Fruit fly (Drosophila melanogaster): Measurements from ENCODE around the gene Dad.

The Dad gene

DNA sequence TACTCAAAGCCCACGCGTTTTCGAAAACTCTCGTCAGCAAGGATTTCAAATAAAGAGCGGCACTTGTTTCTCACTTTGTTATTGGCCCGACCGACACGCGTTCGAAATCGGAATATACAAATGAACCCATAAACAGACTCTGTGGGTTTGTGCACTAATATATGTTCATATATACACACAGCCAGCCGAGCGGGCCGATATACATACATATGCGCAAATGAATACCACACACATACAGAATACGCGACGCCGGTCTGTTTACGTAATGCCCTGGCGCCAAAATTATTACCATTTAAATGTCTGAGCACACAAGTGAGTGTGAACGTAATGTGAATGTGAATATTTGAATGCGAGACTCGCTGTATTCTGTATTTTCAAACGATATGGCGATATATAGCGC is 13.9 kb downstream of the Dad start:
- no peak for TF ChIP-seq noc (tag; optimal IDR thresholded peaks at IDR 0.05)

DNA sequence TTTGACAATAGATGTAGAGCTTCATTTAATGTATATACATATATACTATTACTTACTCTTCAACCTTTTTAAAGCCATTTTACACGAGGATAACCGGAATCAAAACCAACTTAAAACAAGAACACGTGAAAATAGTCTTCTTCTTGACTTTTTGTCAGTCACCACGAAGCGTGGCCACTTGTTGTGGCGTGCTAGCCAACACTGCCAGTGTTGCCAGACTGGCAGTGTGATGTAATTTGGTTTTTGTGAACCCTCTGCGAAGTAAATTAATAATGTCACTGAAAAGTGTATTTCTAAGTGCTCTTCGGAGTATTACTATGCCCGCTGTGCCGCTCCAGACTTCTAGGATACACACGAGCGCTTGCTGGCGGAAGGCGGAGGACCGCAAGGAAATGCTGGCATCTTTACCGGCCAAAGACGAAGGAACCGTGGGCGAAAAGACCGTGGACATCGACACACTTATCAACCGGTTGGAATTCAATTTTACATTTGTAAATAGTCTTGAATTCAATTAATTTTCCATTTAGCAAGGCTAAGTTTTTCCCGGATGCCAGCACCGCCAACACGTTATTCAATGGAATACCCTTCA is 18.8 kb downstream of the Dad start, which contains the start of the genes Ns1 and mRpS11:
TSS of gene Ns1 (minus strand) at position 150 of the 589 bp plus-strand sequence.
TSS of gene mRpS11 (plus strand) at position 207 of the 589 bp plus-strand sequence.
- TF ChIP-seq noc (tag; optimal IDR thresholded peaks at IDR 0.05) = peak; percentile 22

DNA sequence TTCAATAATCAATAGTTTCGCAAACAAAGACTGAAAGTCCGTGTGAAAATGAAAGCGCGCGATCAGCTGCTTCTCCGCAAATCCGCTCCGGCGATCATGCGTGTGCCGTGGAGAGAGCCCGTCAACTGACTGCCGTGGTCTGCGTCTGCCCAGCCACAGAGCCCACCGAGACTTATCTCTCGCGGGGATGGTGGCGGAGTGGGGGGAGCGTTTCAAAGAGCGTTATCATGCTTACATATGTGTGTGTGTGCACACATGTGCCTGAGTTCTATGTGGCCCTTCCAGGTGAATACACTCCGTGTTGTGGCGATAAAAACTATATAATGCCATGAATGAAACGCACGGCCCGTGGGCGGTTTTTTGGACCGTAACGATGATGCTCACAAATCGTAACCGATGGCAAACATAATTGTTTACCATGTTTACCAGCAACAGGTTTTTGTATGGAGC is 24.2 kb downstream of the Dad start:
- TF ChIP-seq noc (tag; optimal IDR thresholded peaks at IDR 0.05) = no peak

DNA sequence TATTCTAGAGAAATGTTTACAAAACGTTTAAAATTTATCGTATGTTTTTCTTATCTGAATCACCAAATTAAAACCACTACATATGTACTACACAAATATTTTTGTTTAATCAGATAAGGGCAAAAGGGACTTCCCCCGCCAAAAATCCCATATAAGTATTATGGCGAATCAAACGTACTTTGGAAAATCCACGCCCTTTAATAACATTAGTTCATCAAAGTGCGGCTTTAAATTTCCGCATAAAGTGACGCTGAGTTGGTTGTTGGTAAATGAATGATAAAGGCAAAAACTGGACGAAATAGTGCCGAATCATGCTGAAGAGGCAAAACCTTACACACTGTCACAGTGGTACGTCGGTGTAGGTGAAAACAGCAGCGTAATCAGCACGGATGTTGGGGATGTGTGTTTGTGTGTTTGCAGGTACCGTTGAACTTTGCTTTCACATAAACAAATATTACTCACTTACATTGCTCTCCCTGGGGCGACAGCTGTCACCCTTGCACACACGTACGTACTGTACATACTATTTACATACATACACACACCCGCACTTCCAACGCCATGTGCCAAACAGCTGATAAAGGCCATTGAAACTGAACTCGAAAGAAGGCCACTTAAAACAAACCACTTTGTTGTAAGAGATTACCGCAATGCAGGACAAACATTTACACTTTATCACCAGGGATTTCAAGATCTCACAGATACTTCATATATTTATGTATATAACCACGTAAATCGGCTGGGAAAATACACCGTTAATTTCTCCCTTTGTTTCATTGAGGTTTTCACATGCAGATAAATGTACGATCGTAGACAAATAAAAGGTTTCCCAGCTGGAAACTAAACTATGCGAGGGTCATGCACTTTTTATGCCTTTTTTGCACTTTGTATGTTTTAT is 25.4 kb downstream of the Dad start:
- no peak for TF ChIP-seq noc (tag; optimal IDR thresholded peaks at IDR 0.05)

DNA sequence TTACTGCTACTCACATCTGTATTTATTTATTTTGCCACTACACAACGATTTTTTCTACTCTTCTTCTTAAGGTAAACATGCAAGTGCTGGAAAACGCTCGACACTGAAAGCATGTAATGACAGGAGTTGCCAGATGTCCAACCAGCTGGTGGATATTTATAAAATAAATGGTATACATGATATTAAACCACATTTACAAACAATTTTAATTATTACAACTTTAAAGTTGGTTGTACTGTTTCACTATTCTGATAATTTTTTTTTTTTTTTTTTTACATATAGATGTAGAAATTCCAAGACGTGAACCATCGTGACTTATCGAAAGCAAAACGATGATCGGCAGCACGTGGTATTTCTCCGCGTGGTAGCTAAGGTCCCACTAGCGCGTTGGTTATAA is 26.1 kb downstream of the Dad start, which contains the start of the genes Keap1 and kuk:
TSS of gene Keap1 (minus strand) at position 87 of the 397 bp plus-strand sequence.
TSS of gene kuk (plus strand) at position 386 of the 397 bp plus-strand sequence.
- peak; percentile 38 for TF ChIP-seq noc (tag; optimal IDR thresholded peaks at IDR 0.05)

DNA sequence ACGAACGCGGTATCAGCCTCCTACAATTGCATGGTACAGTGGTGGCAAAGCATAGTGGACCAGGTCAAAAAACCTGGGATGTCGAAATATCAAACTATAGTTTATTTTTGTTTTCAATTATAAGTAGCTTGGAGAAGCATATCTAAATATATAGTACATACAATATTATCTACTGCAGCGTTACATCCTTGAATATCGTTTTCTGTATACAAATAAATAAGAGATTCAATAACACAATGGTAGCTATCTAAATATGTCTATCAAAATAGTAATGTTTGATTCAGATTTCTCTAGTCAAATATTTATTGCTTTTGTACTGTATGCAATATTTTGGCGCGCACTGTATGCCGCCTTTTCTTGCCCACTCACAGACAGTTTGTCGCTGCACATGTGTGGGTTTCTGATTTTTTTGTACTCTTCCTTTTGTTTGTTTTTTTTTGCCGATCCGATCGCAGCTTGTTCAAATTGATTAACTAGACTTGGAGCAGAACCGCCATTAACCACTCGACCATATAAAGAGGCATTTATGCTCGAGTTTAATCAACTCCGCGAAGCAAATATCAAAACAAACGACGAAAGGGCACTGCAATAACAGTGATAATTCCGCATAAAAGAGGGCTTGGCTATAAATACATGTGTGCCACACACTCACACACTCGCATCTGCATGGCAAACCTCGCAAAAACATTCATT is 27.0 kb downstream of the Dad start:
- no peak for TF ChIP-seq noc (tag; optimal IDR thresholded peaks at IDR 0.05)

DNA sequence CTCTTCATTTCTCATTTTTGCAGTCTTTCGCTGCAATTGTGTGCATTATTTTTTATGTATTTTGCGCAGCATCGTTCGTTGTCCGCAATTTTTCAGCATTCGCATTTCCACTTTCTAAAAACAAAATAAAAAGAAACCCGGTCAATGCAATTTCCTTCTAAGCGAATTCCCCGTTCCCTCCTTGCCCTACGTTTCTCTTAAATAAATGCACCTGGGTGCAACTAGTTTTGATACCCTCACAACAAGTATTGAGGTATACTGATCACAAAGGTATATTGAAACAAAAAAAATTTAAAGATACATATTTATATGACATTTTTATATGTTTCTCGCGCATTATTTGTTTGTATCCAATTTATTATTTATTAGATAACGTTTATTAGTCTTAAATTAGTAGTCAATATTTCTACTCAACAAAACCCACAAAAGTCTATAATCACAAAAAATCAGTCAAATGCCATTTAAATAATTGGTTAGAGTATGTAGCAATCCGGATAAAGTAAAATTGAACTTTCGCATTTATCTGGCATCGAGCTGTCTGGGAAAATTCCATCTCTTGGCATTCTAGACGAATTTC is 27.6 kb downstream of the Dad start:
- no peak for TF ChIP-seq noc (tag; optimal IDR thresholded peaks at IDR 0.05)

DNA sequence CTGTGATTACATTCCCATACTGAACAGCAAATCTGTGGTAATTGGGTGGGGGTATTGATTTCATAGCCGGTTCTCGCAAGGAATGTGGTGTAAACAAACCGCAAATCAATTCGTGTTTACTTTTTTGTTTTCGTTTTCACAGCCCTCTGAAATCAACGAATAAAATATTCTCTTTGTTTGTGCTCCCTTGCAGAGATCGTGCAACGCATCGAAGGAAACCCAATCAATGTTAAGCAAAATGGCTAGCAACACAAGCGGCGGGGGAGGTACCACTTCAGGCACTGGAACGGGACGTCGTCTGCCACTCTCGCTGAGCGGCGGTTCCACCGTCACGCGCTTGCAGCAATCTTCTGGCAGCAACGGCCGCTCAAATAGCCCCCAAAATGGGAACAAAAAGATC is 28.7 kb downstream of the Dad start:
- no peak for TF ChIP-seq noc (tag; optimal IDR thresholded peaks at IDR 0.05)

DNA sequence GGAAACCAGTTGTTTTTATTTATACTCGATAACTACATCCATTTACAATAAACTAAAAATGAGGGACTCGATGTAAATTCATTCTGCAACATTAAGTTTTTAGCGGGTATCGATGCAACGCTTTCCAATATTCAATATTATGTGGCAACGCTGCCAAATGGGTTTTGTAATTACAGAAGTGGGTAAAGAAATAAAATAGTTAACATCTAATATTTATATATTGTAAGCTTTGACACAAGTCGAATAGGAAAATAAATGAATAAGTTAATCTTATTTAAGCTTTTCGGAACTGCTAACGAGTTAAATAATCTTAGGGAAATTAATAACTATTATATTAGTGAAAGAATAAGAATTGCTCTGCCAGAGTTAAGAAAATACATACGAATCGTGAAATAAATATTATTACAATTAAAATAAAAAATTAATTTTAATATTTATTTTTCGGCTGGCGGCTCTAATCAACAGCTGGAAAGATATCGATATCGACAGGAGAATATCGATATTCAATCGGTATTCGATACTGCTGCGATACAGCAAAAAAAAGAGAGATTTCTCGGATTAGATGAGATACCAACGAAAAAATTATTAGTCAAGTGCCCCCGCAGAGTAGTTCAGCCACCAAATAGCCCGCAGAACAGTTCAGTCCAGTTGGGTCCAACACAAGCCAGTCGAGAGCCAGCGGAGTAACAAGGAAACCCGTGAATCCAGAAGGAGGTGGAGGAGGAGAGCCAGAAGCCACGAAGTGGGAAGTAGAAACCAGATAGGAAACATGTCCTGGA is 31.4 kb downstream of the Dad start, which contains the start of gene GckIII:
TSS of gene GckIII (plus strand) at position 485 of the 779 bp plus-strand sequence.
- no peak for TF ChIP-seq noc (tag; optimal IDR thresholded peaks at IDR 0.05)

DNA sequence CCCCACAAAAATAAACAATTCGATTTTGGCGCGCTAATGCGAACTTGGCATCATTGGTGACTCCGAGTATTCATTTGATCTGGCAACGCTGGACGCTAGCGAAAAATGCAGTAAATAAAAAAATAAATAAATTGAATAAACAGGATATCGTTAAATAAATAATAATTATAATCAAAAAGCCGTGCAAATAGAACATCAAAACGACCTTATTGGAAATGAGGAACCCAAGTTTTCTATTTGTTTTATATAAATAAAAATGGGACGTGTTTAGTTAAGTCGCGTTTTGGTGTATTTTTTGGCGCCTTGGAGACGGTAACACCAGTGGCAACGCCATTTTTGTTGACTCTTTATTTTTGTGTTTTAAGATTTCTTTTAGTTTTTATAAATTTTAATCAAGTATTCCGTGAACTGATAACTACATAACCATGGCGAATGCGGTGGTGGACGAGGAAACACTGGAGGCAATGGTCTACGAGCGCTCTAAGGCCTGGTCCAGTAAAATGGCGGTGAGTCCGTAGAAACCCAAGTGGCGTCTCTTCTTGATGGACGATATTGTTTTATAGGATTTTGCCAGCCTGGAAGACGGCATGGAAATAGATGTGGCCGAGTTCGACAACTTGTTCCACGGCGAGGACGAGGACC is 34.3 kb downstream of the Dad start, which contains the start of gene cal1:
TSS of gene cal1 (plus strand) at position 304 of the 642 bp plus-strand sequence.
- no peak for TF ChIP-seq noc (tag; optimal IDR thresholded peaks at IDR 0.05)

DNA sequence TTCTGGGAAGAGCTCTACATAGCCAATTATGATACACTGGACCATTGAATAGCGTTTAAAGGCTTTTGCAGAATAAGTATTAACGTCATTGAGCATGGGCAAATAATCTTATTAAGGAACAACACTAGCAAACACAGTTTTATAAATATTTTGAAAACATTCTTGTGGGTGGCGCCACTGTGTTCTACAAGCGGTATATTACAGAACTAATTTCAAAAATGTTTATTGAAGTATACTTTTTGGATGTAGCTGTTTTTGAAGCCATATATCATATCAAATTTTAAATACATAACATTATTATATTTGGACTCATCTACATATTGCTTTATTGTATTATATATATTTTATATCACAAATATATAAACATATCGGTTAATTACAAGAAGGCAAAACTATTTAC is 55.1 kb downstream of the Dad start:
- TF ChIP-seq noc (tag; optimal IDR thresholded peaks at IDR 0.05) = no peak

DNA sequence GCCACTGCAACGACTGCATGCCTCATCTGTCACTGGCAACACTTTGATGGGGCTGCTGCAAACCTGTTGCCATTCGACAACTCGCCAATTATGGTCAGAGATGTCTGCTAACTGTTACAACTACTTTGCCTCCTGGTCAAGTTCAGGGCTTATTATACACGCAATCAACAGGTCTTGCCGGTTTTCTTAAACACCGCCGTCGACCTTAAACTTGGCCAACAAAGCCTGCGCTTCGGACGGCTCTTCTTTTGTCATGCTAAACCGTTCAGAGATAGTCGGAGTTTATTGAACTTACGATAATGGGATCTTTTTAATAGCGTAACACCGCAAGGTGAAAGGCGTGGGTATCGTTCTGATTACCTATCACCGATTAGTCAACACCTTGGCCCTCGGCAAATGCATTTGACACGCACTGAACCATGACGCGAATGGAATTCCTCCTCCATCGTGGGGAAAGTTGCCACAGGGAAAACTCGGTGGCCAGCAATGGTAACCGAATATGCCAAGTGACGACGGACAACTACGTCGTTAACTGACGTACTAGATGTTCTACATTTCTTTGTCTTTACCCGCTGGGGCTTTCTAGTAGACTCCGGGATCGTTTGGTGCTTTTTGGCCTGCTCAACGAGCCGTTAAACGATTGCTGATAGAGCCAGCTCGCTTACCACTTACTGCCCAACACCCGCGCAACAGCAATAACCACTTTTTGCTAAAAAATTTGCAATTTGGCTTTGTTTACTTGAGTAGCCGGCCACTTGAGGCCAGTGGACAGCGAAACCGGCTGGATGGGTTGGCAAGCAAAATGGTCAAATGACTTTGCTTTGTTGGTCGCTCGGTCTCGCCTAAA is 57.3 kb downstream of the Dad start:
- no peak for TF ChIP-seq noc (tag; optimal IDR thresholded peaks at IDR 0.05)

DNA sequence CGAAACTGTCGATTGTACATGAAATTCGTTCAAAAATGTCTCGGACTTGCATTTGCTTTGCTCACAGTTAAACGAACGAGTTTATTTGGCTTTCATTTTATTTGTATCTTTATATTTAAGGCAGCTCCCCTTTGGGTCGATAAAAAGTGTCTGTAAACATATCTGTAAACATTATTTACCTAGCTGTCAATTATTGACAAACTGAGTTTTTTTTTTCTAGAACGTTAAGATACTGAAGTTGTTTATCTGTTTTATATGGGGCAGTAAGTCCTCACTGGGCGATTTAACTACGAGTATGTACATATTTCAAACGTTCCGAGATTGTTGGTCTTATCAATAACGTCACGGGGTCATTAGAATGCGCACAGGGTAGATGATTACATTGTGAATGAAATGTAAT is 61.9 kb downstream of the Dad start:
- TF ChIP-seq noc (tag; optimal IDR thresholded peaks at IDR 0.05) = no peak
